Fruit fly (Drosophila melanogaster) whole organism, adult: ENCODE data around the gene CG3164.

Experiments used
- CG33017 ChIP-seq: fragments of 200-800 bp; sonication (Bioruptor generic); optimal IDR thresholded peaks from 2 replicates; lab custom pipeline; 2018; ENCODE audit warnings: missing biosample characterization, mild to moderate bottlenecking, missing genetic modification characterization, moderate library complexity
- CG7101 ChIP-seq: fragments of 200-800 bp; sonication (Bioruptor generic); optimal IDR thresholded peaks from 2 replicates; lab custom pipeline; 2018; ENCODE audit warnings: missing biosample characterization, mild to moderate bottlenecking, missing genetic modification characterization, moderate library complexity
- Crg-1 ChIP-seq: fragments of 200-800 bp; sonication (Bioruptor generic); optimal IDR thresholded peaks from 2 replicates; lab custom pipeline; 2016; ENCODE audit warnings: missing biosample characterization, missing genetic modification characterization
- Mnt ChIP-seq: fragments of 200-800 bp; sonication (Bioruptor generic); optimal IDR thresholded peaks from 2 replicates; lab custom pipeline; 2016; ENCODE audit warnings: missing biosample characterization, mild to moderate bottlenecking, missing genetic modification characterization
- bab1 ChIP-seq: fragments of 200-800 bp; sonication (Bioruptor generic); optimal IDR thresholded peaks from 3 replicates; lab custom pipeline; 2019; ENCODE audit warnings: missing biosample characterization, mild to moderate bottlenecking, missing genetic modification characterization, moderate library complexity
- pad ChIP-seq: fragments of 200-800 bp; sonication (Bioruptor generic); optimal IDR thresholded peaks from 3 replicates; lab custom pipeline; 2017; ENCODE audit warnings: missing biosample characterization, missing genetic modification characterization, mild to moderate bottlenecking, moderate library complexity, missing genetic modification reagents
- tj ChIP-seq: fragments of 200-800 bp; sonication (Bioruptor generic); optimal IDR thresholded peaks from 3 replicates; lab custom pipeline; 2017; ENCODE audit warnings: missing biosample characterization, mild to moderate bottlenecking, missing genetic modification characterization, moderate library complexity
- toe ChIP-seq: fragments of 200-800 bp; sonication (Bioruptor generic); optimal IDR thresholded peaks from 2 replicates; lab custom pipeline; 2016; ENCODE audit warnings: missing biosample characterization, missing genetic modification characterization

dm6 chr2L:81198-81597 is 49.4 kb downstream of the CG3164 start:
- no peak for TF ChIP-seq pad
- no peak for TF ChIP-seq CG33017 (tag; lab: Kevin White, UChicago)
- TF ChIP-seq Mnt, result no peak
- no peak for TF ChIP-seq toe
- peak; percentile 41 for TF ChIP-seq CG7101 (tag; lab: Kevin White, UChicago)
- peak; percentile 38 for TF ChIP-seq Crg-1
- TF ChIP-seq bab1 (GFP tag; lab: Kevin White, UChicago), result no peak
- TF ChIP-seq tj (GFP tag; lab: Kevin White, UChicago), result no peak
